Worm (Caenorhabditis elegans): ENCODE measurements around the gene F21H7.2.

DNA sequence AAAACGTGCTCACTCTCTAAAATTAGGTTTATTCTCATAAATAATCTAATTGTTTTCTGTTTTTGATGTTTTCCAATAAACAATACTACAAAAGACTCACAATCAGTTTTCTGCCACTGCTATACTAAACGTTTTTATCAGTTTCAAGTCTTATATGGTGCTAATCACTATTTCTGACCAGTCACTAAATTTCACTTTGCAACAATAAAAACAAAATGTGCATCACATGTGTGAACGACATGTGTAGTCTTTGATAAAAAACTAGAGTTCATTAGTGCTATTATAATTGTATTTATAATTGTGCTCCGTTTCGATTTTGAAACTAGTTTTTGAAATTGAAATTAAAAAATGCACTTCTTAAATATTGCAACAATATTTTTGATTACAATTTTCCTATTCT lies 48.1 kb upstream of the F21H7.2 start, which contains the start of gene cyp-37B1:
- TF ChIP-seq nhr-11 (tag; optimal IDR thresholded peaks at IDR 0.05) (no peak), nfya-1 (tag; optimal IDR thresholded peaks at IDR 0.05; ENCODE audit: insufficient read depth) (no peak), elt-3 (tag; optimal IDR thresholded peaks at IDR 0.05) (no peak), nhr-237 (tag; optimal IDR thresholded peaks at IDR 0.05) (no peak), nhr-12 (tag; optimal IDR thresholded peaks at IDR 0.05) (no peak), ceh-16 (tag; optimal IDR thresholded peaks at IDR 0.05) (no peak), elt-2 (tag; optimal IDR thresholded peaks at IDR 0.05) (peak; percentile 93), mdl-1 (tag; optimal IDR thresholded peaks at IDR 0.05) (no peak), R02D3.7 (tag; optimal IDR thresholded peaks at IDR 0.05) (no peak), snpc-4 (tag; optimal IDR thresholded peaks at IDR 0.05) (no peak), aly-2 (tag; optimal IDR thresholded peaks at IDR 0.05) (no peak), ceh-28 (tag; optimal IDR thresholded peaks at IDR 0.05) (no peak)
